Fruit fly (Drosophila melanogaster) whole organism, larva: ENCODE results near the gene Srg3.
A peak's percentile ranks its signal among the peaks of the same experiment; 100 is the strongest.

ENCODE experiments used
- noc ChIP-seq: fragments of 200-800 bp; sonication (Bioruptor generic); optimal IDR thresholded peaks from 3 replicates; lab custom pipeline; 2019; ENCODE audit warnings: missing biosample characterization, mild to moderate bottlenecking, missing genetic modification characterization, moderate library complexity

The Srg3 gene

dm6 chr3L:9417288-9417687 lies 25.7 kb upstream of the Srg3 start, which contains the start of gene CG3982:
Gene CG3982 (minus strand): TSS chr3L:9417388.
- TF ChIP-seq noc (tag; lab: Kevin White, UChicago) = no peak

- TF ChIP-seq noc (tag; lab: Kevin White, UChicago) = no peak
Measured at dm6 chr3L:9419328-9419727, 23.7 kb upstream of the Srg3 start.

- peak; percentile 26 for TF ChIP-seq noc (tag; lab: Kevin White, UChicago)
Measured at dm6 chr3L:9420054-9420818, 22.8 kb upstream of the Srg3 start.

dm6 chr3L:9420819-9421130 lies 22.3 kb upstream of the Srg3 start:
- no peak for TF ChIP-seq noc (tag; lab: Kevin White, UChicago)

- no peak for TF ChIP-seq noc (tag; lab: Kevin White, UChicago)
Measured at dm6 chr3L:9421621-9422020, 21.4 kb upstream of the Srg3 start.

- peak; percentile 15 for TF ChIP-seq noc (tag; lab: Kevin White, UChicago)
Measured at dm6 chr3L:9422135-9422534, 20.9 kb upstream of the Srg3 start.

dm6 chr3L:9422636-9423419 lies 20.2 kb upstream of the Srg3 start, which contains the start of gene aay:
Gene aay (plus strand): TSS chr3L:9423253.
- peak; percentile 97 for TF ChIP-seq noc (tag; lab: Kevin White, UChicago)

dm6 chr3L:9423757-9424527 lies 19.1 kb upstream of the Srg3 start:
- no peak for TF ChIP-seq noc (tag; lab: Kevin White, UChicago)

dm6 chr3L:9424528-9424911 lies 18.5 kb upstream of the Srg3 start:
- TF ChIP-seq noc (tag; lab: Kevin White, UChicago) = no peak

dm6 chr3L:9425838-9426237 lies 17.2 kb upstream of the Srg3 start:
- TF ChIP-seq noc (tag; lab: Kevin White, UChicago) = no peak

dm6 chr3L:9426656-9427294 lies 16.3 kb upstream of the Srg3 start, which contains the start of the genes Atat and Shc:
Gene Atat (minus strand): TSS chr3L:9426758.
Gene Shc (plus strand): TSS chr3L:9427010.
- peak; percentile 97 for TF ChIP-seq noc (tag; lab: Kevin White, UChicago)

dm6 chr3L:9429665-9430607 lies 13.1 kb upstream of the Srg3 start, which contains the start of the genes RpS17 and MTF-1:
Gene RpS17 (minus strand): TSS chr3L:9429821.
Gene MTF-1 (plus strand): TSS chr3L:9430312.
- peak; percentile 41 for TF ChIP-seq noc (tag; lab: Kevin White, UChicago)

dm6 chr3L:9430608-9430952 lies 12.5 kb upstream of the Srg3 start:
- no peak for TF ChIP-seq noc (tag; lab: Kevin White, UChicago)
